Worm (Caenorhabditis elegans) whole organism, L4/young adult: ENCODE data around the gene srh-296.

Source experiments
- W03F9.2 ChIP-seq: fragments of 150-350 bp; optimal IDR thresholded peaks from 2 replicates; lab custom pipeline; 2014; ENCODE audit warnings: missing biosample characterization, missing genetic modification characterization
- dao-5 ChIP-seq: sonication (generic microtip); optimal IDR thresholded peaks from 2 replicates; lab custom pipeline; 2016; ENCODE audit warnings: missing genotype, missing genetic modification characterization, moderate library complexity, missing compliant biosample characterization
- him-1 ChIP-seq: sonication (generic microtip); optimal IDR thresholded peaks from 2 replicates; lab custom pipeline; 2016; ENCODE audit warnings: missing genotype, missing genetic modification reagents, missing genetic modification characterization, missing compliant biosample characterization

- TF ChIP-seq W03F9.2 (no peak), him-1 (tag; lab: Kevin White, UChicago) (no peak), dao-5 (no peak)
These were observed 42.4 kb upstream of the srh-296 start for ce11 chrV:17767768-17768167.
